Worm (Caenorhabditis elegans): ENCODE data around the gene Y66H1A.8.

The Y66H1A.8 gene

DNA sequence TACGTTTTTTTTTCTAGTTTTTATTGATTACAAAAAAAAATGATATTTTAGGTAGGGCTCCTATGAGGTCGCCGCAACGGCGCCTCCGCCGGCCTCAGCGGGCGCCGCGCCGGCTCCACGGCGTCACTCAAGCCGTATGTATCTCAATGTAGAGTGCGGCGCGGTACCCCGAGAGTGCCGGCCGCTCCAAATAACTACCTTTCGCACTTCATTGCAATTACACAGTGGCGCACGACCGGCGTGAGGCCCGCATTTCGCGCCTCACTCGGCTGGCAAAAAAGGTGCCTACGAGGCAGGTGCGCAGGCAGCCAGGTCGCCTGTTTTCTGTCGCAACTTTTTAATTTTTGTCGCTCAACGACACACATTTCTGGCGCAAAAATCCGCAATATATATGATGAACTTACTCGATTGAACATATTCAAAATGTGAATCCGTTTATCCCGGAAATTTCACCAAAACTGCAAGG is 5.9 kb upstream of the Y66H1A.8 start, which contains the start of gene M04G7.2:
M04G7.2 (minus strand) TSS at position 416 of the 466 bp plus-strand sequence.
- TF ChIP-seq snpc-4 (tag; optimal IDR thresholded peaks at IDR 0.05) (no peak), mdl-1 (tag; optimal IDR thresholded peaks at IDR 0.05) (no peak), elt-1 (tag; optimal IDR thresholded peaks at IDR 0.05) (no peak), unc-62 (GFP tag; optimal IDR thresholded peaks at IDR 0.05) (no peak), unc-39 (tag; optimal IDR thresholded peaks at IDR 0.05) (no peak), nhr-21 (tag; optimal IDR thresholded peaks at IDR 0.05) (no peak), ztf-1 (GFP tag; conservative IDR thresholded peaks at IDR 0.05) (no peak), nhr-237 (tag; optimal IDR thresholded peaks at IDR 0.05) (no peak), dmd-4 (tag; optimal IDR thresholded peaks at IDR 0.05) (no peak), nhr-11 (tag; optimal IDR thresholded peaks at IDR 0.05) (no peak), ZK546.5 (tag; optimal IDR thresholded peaks at IDR 0.05) (no peak), nhr-10 (tag; optimal IDR thresholded peaks at IDR 0.05) (no peak), unc-55 (GFP tag; optimal IDR thresholded peaks at IDR 0.05) (no peak), Y55F3AM.14 (GFP tag; optimal IDR thresholded peaks at IDR 0.05) (no peak), zag-1 (tag; optimal IDR thresholded peaks at IDR 0.05) (no peak), ceh-16 (tag; optimal IDR thresholded peaks at IDR 0.05) (no peak), sma-9 (GFP tag; optimal IDR thresholded peaks at IDR 0.05) (no peak), sma-9 (tag; optimal IDR thresholded peaks at IDR 0.05) (no peak)

- TF ChIP-seq aly-2 (tag; optimal IDR thresholded peaks at IDR 0.05) (no peak), zag-1 (tag; optimal IDR thresholded peaks at IDR 0.05) (no peak), unc-55 (GFP tag; optimal IDR thresholded peaks at IDR 0.05) (no peak), lin-13 (GFP tag; optimal IDR thresholded peaks at IDR 0.05) (no peak), ztf-1 (GFP tag; conservative IDR thresholded peaks at IDR 0.05) (no peak), blmp-1 (tag; optimal IDR thresholded peaks at IDR 0.05; ENCODE audit: insufficient read depth) (no peak), nhr-77 (tag; optimal IDR thresholded peaks at IDR 0.05) (no peak), nhr-129 (tag; optimal IDR thresholded peaks at IDR 0.05) (no peak), egl-27 (tag; optimal IDR thresholded peaks at IDR 0.05) (no peak), Y55F3AM.14 (GFP tag; optimal IDR thresholded peaks at IDR 0.05) (no peak), crh-2 (tag; optimal IDR thresholded peaks at IDR 0.05) (no peak), sem-4 (tag; optimal IDR thresholded peaks at IDR 0.05) (no peak), peb-1 (tag; optimal IDR thresholded peaks at IDR 0.05) (no peak)
Observed at ce11 chrIV:455484-455883, 768 bp upstream of the Y66H1A.8 start, which contains the start of gene M04G7.1. Gene M04G7.1, plus strand, starts transcription at chrIV:455784.

DNA sequence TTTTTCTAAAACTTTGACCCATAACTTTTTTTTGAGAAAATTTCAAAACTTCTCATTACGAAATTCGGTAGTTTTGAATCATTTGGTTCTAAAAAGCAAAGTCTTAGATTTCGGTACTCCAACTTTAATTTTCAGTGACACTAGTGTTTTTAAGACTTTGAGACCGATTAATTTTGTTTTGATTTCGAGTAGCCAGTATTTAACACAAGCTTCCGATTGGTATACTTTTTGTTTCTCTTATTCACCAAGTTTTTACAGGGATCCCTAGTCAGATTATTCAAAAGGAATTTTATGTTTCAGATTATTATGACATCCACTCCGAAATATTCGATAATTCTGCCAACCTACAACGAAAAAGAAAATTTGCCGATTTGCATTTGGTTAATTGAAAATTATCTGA is 9.3 kb downstream of the Y66H1A.8 start, which contains the start of gene dpm-1:
dpm-1 (plus strand) TSS at position 301 of the 400 bp plus-strand sequence.
- TF ChIP-seq ztf-1 (GFP tag; conservative IDR thresholded peaks at IDR 0.05) (no peak), unc-39 (tag; optimal IDR thresholded peaks at IDR 0.05) (no peak), nhr-6 (tag; optimal IDR thresholded peaks at IDR 0.05) (no peak), nhr-11 (tag; optimal IDR thresholded peaks at IDR 0.05) (no peak), zag-1 (tag; optimal IDR thresholded peaks at IDR 0.05) (no peak), ceh-82 (tag; optimal IDR thresholded peaks at IDR 0.05) (no peak), mbf-1 (tag; optimal IDR thresholded peaks at IDR 0.05) (no peak)

- TF ChIP-seq fos-1 (tag; optimal IDR thresholded peaks at IDR 0.05) (peak; percentile 81), ZK546.5 (tag; optimal IDR thresholded peaks at IDR 0.05) (peak; percentile 27), ama-1 (optimal IDR thresholded peaks at IDR 0.05) (peak; percentile 12), nhr-129 (tag; optimal IDR thresholded peaks at IDR 0.05) (peak; percentile 77), ceh-16 (tag; optimal IDR thresholded peaks at IDR 0.05) (peak; percentile 74), dmd-4 (tag; optimal IDR thresholded peaks at IDR 0.05) (no peak), sma-3 (GFP tag; optimal IDR thresholded peaks at IDR 0.05) (peak; percentile 94), elt-1 (tag; optimal IDR thresholded peaks at IDR 0.05) (no peak), snpc-4 (tag; optimal IDR thresholded peaks at IDR 0.05) (peak; percentile 81), lin-39 (tag; optimal IDR thresholded peaks at IDR 0.05) (no peak), F13H6.1 (tag; optimal IDR thresholded peaks at IDR 0.05) (peak; percentile 73), zag-1 (tag; optimal IDR thresholded peaks at IDR 0.05) (peak; percentile 39), lin-11 (tag; optimal IDR thresholded peaks at IDR 0.05) (peak; percentile 44), nhr-21 (tag; optimal IDR thresholded peaks at IDR 0.05) (peak; percentile 88), nhr-12 (tag; optimal IDR thresholded peaks at IDR 0.05) (no peak), ceh-82 (tag; optimal IDR thresholded peaks at IDR 0.05) (no peak), unc-55 (GFP tag; optimal IDR thresholded peaks at IDR 0.05) (peak; percentile 96), nhr-11 (tag; optimal IDR thresholded peaks at IDR 0.05) (no peak), C34F6.9 (tag; optimal IDR thresholded peaks at IDR 0.05) (peak; percentile 93), sem-4 (tag; optimal IDR thresholded peaks at IDR 0.05) (peak; percentile 75), skn-1 (tag; optimal IDR thresholded peaks at IDR 0.05) (no peak), aly-2 (tag; optimal IDR thresholded peaks at IDR 0.05) (no peak), nhr-6 (tag; optimal IDR thresholded peaks at IDR 0.05) (peak; percentile 71), ztf-11 (tag; optimal IDR thresholded peaks at IDR 0.05) (no peak), ztf-4 (tag; optimal IDR thresholded peaks at IDR 0.05) (peak; percentile 77), mbf-1 (tag; optimal IDR thresholded peaks at IDR 0.05) (no peak), lin-13 (GFP tag; optimal IDR thresholded peaks at IDR 0.05) (peak; percentile 94), crh-2 (tag; optimal IDR thresholded peaks at IDR 0.05) (peak; percentile 95), lsy-2 (tag; optimal IDR thresholded peaks at IDR 0.05) (peak; percentile 78 to 94), mdl-1 (tag; optimal IDR thresholded peaks at IDR 0.05) (peak in 1 of 2 experiments; percentile 30), peb-1 (tag; optimal IDR thresholded peaks at IDR 0.05) (no peak), sma-9 (GFP tag; optimal IDR thresholded peaks at IDR 0.05) (peak; percentile 76), sma-9 (tag; optimal IDR thresholded peaks at IDR 0.05) (no peak), nhr-10 (tag; optimal IDR thresholded peaks at IDR 0.05) (no peak), nhr-237 (tag; optimal IDR thresholded peaks at IDR 0.05) (no peak), gmeb-1 (tag; optimal IDR thresholded peaks at IDR 0.05) (peak; percentile 96), ztf-1 (GFP tag; conservative IDR thresholded peaks at IDR 0.05) (no peak), elt-3 (tag; optimal IDR thresholded peaks at IDR 0.05) (no peak)
Observed at ce11 chrIV:443622-444021, 11.1 kb downstream of the Y66H1A.8 start, which contains the start of gene mrpl-55. Gene mrpl-55, plus strand, starts transcription at chrIV:443985.

Measured in whole organism, L2 larva.